Worm (Caenorhabditis elegans) whole organism, late embryonic: ENCODE results near the gene F17A9.4.

Source experiments
- F13H6.1 ChIP-seq: sonication (generic microtip); optimal IDR thresholded peaks from 2 replicates; lab custom pipeline; 2016; ENCODE audit warnings: missing genetic modification characterization, missing compliant biosample characterization
- K02D7.2 ChIP-seq: sonication (generic microtip); optimal IDR thresholded peaks from 2 replicates; lab custom pipeline; 2017; ENCODE audit warnings: mild to moderate bottlenecking, missing genetic modification characterization, missing compliant biosample characterization
- T23F11.4 ChIP-seq: fragments of 200-800 bp; sonication (Bioruptor generic); optimal IDR thresholded peaks from 2 replicates; lab custom pipeline; 2018; ENCODE audit warnings: mild to moderate bottlenecking, missing genetic modification characterization, missing compliant biosample characterization
- ama-1 ChIP-seq: fragments of 150-350 bp; optimal IDR thresholded peaks from 2 replicates; lab custom pipeline; 2014
- ceh-18 ChIP-seq: sonication (generic microtip); optimal IDR thresholded peaks from 2 replicates; lab custom pipeline; 2016; ENCODE audit warnings: missing genetic modification characterization, missing compliant biosample characterization
- ceh-2 ChIP-seq: sonication (generic microtip); optimal IDR thresholded peaks from 2 replicates; lab custom pipeline; 2016; ENCODE audit warnings: missing genotype, missing genetic modification characterization, missing compliant biosample characterization
- ceh-24 ChIP-seq: sonication (generic microtip); optimal IDR thresholded peaks from 2 replicates; lab custom pipeline; 2016; ENCODE audit warnings: mild to moderate bottlenecking, missing genetic modification characterization, missing compliant biosample characterization
- ceh-31 ChIP-seq: sonication (generic microtip); optimal IDR thresholded peaks from 2 replicates; lab custom pipeline; 2016; ENCODE audit warnings: missing genetic modification characterization, missing compliant biosample characterization
- ceh-34 ChIP-seq: sonication (generic microtip); optimal IDR thresholded peaks from 2 replicates; lab custom pipeline; 2016; ENCODE audit warnings: mild to moderate bottlenecking, missing genetic modification characterization, missing compliant biosample characterization
- ceh-45 ChIP-seq: fragments of 200-800 bp; sonication (Bioruptor generic); IDR thresholded peaks from 2 replicates; pipeline ENCODE4 v1.3.6; 2022; ENCODE audit warnings: missing genetic modification reagents, missing genetic modification characterization, missing compliant biosample characterization
- ceh-48 ChIP-seq: sonication (generic microtip); optimal IDR thresholded peaks from 2 replicates; lab custom pipeline; 2016; ENCODE audit warnings: missing genetic modification characterization, inconsistent platforms, missing compliant biosample characterization
- ceh-6 ChIP-seq: fragments of 200-800 bp; sonication (Bioruptor generic); optimal IDR thresholded peaks from 2 replicates; lab custom pipeline; 2018; ENCODE audit warnings: mild to moderate bottlenecking, missing genetic modification characterization, missing compliant biosample characterization
- dmd-4 ChIP-seq: sonication (generic microtip); optimal IDR thresholded peaks from 2 replicates; lab custom pipeline; 2016; ENCODE audit warnings: borderline replicate concordance, missing genetic modification characterization, missing compliant biosample characterization
- elt-4 ChIP-seq: sonication (generic microtip); optimal IDR thresholded peaks from 2 replicates; lab custom pipeline; 2016; ENCODE audit warnings: missing genetic modification characterization, missing compliant biosample characterization
- ets-4 ChIP-seq: sonication (generic microtip); optimal IDR thresholded peaks from 2 replicates; lab custom pipeline; 2016; ENCODE audit warnings: missing genetic modification characterization, missing compliant biosample characterization
- eyg-1 ChIP-seq: sonication (generic microtip); optimal IDR thresholded peaks from 2 replicates; lab custom pipeline; 2016; ENCODE audit warnings: missing genotype, missing genetic modification characterization, missing compliant biosample characterization
- fax-1 ChIP-seq: sonication (generic microtip); optimal IDR thresholded peaks from 2 replicates; lab custom pipeline; 2016; ENCODE audit warnings: missing genotype, missing genetic modification characterization, missing compliant biosample characterization
- gmeb-2 ChIP-seq: sonication (generic microtip); optimal IDR thresholded peaks from 2 replicates; lab custom pipeline; 2016; ENCODE audit warnings: missing genetic modification characterization, inconsistent platforms, missing compliant biosample characterization
- hlh-15 ChIP-seq: sonication (generic microtip); optimal IDR thresholded peaks from 2 replicates; lab custom pipeline; 2016; ENCODE audit warnings: missing genetic modification characterization, missing compliant biosample characterization
- hlh-30 ChIP-seq: sonication (generic microtip); optimal IDR thresholded peaks from 2 replicates; lab custom pipeline; 2017; ENCODE audit warnings: antibody characterized with exemption, missing genetic modification characterization, missing compliant biosample characterization; ENCODE audit not compliant: insufficient read depth
- hlh-8 ChIP-seq: sonication (generic microtip); optimal IDR thresholded peaks from 2 replicates; lab custom pipeline; 2016; ENCODE audit warnings: missing genotype, missing genetic modification characterization, missing compliant biosample characterization
- lim-6 ChIP-seq: sonication (generic microtip); optimal IDR thresholded peaks from 2 replicates; lab custom pipeline; 2016; ENCODE audit warnings: missing genetic modification characterization, missing compliant biosample characterization
- lin-11 ChIP-seq: fragments of 200-800 bp; sonication (Bioruptor generic); optimal IDR thresholded peaks from 2 replicates; lab custom pipeline; 2018; ENCODE audit warnings: mild to moderate bottlenecking, missing genetic modification characterization, missing compliant biosample characterization
- madf-2 ChIP-seq: sonication (generic microtip); optimal IDR thresholded peaks from 2 replicates; lab custom pipeline; 2017; ENCODE audit warnings: missing genetic modification characterization, missing compliant biosample characterization
- mec-3 ChIP-seq: sonication (generic microtip); optimal IDR thresholded peaks from 2 replicates; lab custom pipeline; 2016; ENCODE audit warnings: borderline replicate concordance, missing genetic modification characterization, missing compliant biosample characterization
- nfya-1 ChIP-seq: sonication (generic microtip); optimal IDR thresholded peaks from 2 replicates; lab custom pipeline; 2017; ENCODE audit warnings: missing genetic modification characterization, mild to moderate bottlenecking, missing compliant biosample characterization, antibody characterized with exemption, moderate library complexity
- nhr-11 ChIP-seq: fragments of 150-350 bp; optimal IDR thresholded peaks from 2 replicates; lab custom pipeline; 2014; ENCODE audit warnings: missing biosample characterization, missing genetic modification characterization
- nhr-232 ChIP-seq: sonication (generic microtip); optimal IDR thresholded peaks from 2 replicates; lab custom pipeline; 2016; ENCODE audit warnings: missing genetic modification characterization, missing compliant biosample characterization
- npax-4 ChIP-seq: sonication (generic microtip); optimal IDR thresholded peaks from 2 replicates; lab custom pipeline; 2016; ENCODE audit warnings: missing genetic modification characterization, missing compliant biosample characterization
- odd-2 ChIP-seq: sonication (generic microtip); optimal IDR thresholded peaks from 2 replicates; lab custom pipeline; 2017; ENCODE audit warnings: antibody characterized with exemption, mild to moderate bottlenecking, missing genetic modification characterization, missing compliant biosample characterization
- pat-9 ChIP-seq: fragments of 200-800 bp; sonication (Bioruptor generic); optimal IDR thresholded peaks from 2 replicates; lab custom pipeline; 2018; ENCODE audit warnings: mild to moderate bottlenecking, missing genetic modification characterization, moderate library complexity, missing compliant biosample characterization
- pax-1 ChIP-seq: fragments of 150-350 bp; optimal IDR thresholded peaks from 2 replicates; lab custom pipeline; 2014; ENCODE audit warnings: missing biosample characterization, missing genetic modification characterization
- pha-2 ChIP-seq: sonication (generic microtip); optimal IDR thresholded peaks from 2 replicates; lab custom pipeline; 2017; ENCODE audit warnings: mild to moderate bottlenecking, missing genetic modification characterization, missing compliant biosample characterization
- pros-1 ChIP-seq: fragments of 150-350 bp; optimal IDR thresholded peaks from 2 replicates; lab custom pipeline; 2014; ENCODE audit warnings: missing biosample characterization, missing genetic modification reagents, missing genetic modification characterization
- ref-2 ChIP-seq: sonication (generic microtip); optimal IDR thresholded peaks from 2 replicates; lab custom pipeline; 2016; ENCODE audit warnings: missing genetic modification characterization, missing compliant biosample characterization
- sdc-2 ChIP-seq: sonication (generic microtip); optimal IDR thresholded peaks from 2 replicates; lab custom pipeline; 2016; ENCODE audit warnings: missing genotype, missing genetic modification characterization, missing compliant biosample characterization
- sox-2 ChIP-seq: fragments of 200-800 bp; sonication (Bioruptor generic); IDR thresholded peaks from 2 replicates; pipeline ENCODE4 v1.3.6; 2022; ENCODE audit warnings: missing genetic modification reagents, missing genetic modification characterization, missing compliant biosample characterization
- sox-4 ChIP-seq: sonication (generic microtip); optimal IDR thresholded peaks from 2 replicates; lab custom pipeline; 2017; ENCODE audit warnings: mild to moderate bottlenecking, missing genetic modification characterization, inconsistent platforms, missing compliant biosample characterization
- tbx-2 ChIP-seq: sonication (generic microtip); optimal IDR thresholded peaks from 2 replicates; lab custom pipeline; 2016; ENCODE audit warnings: missing genetic modification characterization, missing compliant biosample characterization
- unc-3 ChIP-seq, 2 experiments: fragments of 200-800 bp in 1 of 2; sonication (Bioruptor generic) in 1 of 2; sonication (generic microtip) in 1 of 2; conservative IDR thresholded peaks in 1 of 2; optimal IDR thresholded peaks in 1 of 2; 2 replicates each; pipeline versions ENCODE4 v1.3.6 to Lab custom; 2016 to 2022; ENCODE audit warnings: missing compliant biosample characterization in 2 of 2, missing genetic modification characterization in 2 of 2, missing genetic modification reagents in 1 of 2
- unc-42 ChIP-seq: sonication (generic microtip); optimal IDR thresholded peaks from 2 replicates; lab custom pipeline; 2016; ENCODE audit warnings: missing genotype, missing genetic modification characterization, missing compliant biosample characterization
- unc-55 ChIP-seq: sonication (generic microtip); optimal IDR thresholded peaks from 2 replicates; lab custom pipeline; 2017; ENCODE audit warnings: missing biosample characterization, missing genetic modification reagents, missing genetic modification characterization
- unc-86 ChIP-seq: sonication (generic microtip); optimal IDR thresholded peaks from 2 replicates; lab custom pipeline; 2016; ENCODE audit warnings: missing genetic modification characterization, missing compliant biosample characterization
- zip-5 ChIP-seq: sonication (generic microtip); optimal IDR thresholded peaks from 2 replicates; lab custom pipeline; 2016; ENCODE audit warnings: missing genetic modification characterization, missing compliant biosample characterization
- ztf-16 ChIP-seq: sonication (generic microtip); optimal IDR thresholded peaks from 2 replicates; lab custom pipeline; 2017; ENCODE audit warnings: missing genetic modification characterization, missing compliant biosample characterization

The F17A9.4 gene

DNA sequence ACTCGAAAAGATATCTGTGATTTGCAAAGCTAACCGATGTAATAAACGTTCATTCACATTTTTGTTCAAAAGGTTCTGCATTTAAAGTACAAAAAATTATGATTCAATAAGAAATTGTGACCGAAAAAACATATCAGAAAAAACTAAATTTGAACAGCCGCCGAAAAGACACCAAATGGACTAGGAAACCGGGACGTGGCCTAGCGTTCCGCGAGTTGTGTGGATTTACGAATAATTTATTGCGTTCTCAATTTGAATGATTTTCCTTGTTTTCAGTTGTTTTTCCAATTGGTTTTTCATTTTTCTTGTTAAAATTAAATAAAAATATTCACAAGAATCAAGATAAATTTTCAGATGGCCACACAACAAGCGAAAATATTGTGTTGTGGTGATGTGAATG, 3.0 kb downstream of the F17A9.4 start, which contains the start of gene cwf-19L1 (continued):
- TF ChIP-seq ceh-6 (GFP tag; lab: Kevin White, UChicago), result no peak
- TF ChIP-seq madf-2, result no peak
- peak; percentile 31 for TF ChIP-seq unc-42 (tag; lab: Kevin White, UChicago)
- no peak for TF ChIP-seq unc-86
- no peak for TF ChIP-seq hlh-30 (tag; lab: Kevin White, UChicago)
- TF ChIP-seq ztf-16, result no peak
- no peak for TF ChIP-seq gmeb-2 (tag; lab: Kevin White, UChicago)
- no peak for TF ChIP-seq unc-3 (GFP tag; conservative IDR thresholded peaks at IDR 0.05; lab: Robert Waterston, UW)
- TF ChIP-seq unc-3 (tag; optimal IDR thresholded peaks at IDR 0.05; lab: Kevin White, UChicago), result no peak
- TF ChIP-seq odd-2 (tag; lab: Kevin White, UChicago), result no peak
- TF ChIP-seq hlh-15 (tag; lab: Kevin White, UChicago), result no peak
- TF ChIP-seq eyg-1 (tag; lab: Kevin White, UChicago), result no peak
- no peak for TF ChIP-seq nhr-232 (tag; lab: Kevin White, UChicago)
- no peak for TF ChIP-seq nhr-11 (tag; lab: Kevin White, UChicago)
- no peak for TF ChIP-seq fax-1 (tag; lab: Kevin White, UChicago)
- no peak for TF ChIP-seq lim-6
- peak; percentile 42 for TF ChIP-seq nfya-1 (tag; lab: Kevin White, UChicago)
- no peak for TF ChIP-seq unc-55
- no peak for TF ChIP-seq elt-4 (tag; lab: Kevin White, UChicago)
- TF ChIP-seq lin-11 (tag; lab: Kevin White, UChicago), result no peak
- no peak for TF ChIP-seq ceh-24 (tag; lab: Kevin White, UChicago)
- peak; percentile 87 for TF ChIP-seq ceh-31 (tag; lab: Kevin White, UChicago)
- no peak for TF ChIP-seq mec-3 (tag; lab: Kevin White, UChicago)
- no peak for TF ChIP-seq dmd-4
- no peak for TF ChIP-seq sox-2 (GFP tag; lab: Robert Waterston, UW)
- TF ChIP-seq K02D7.2 (tag; lab: Kevin White, UChicago), result no peak
- TF ChIP-seq npax-4, result no peak
- no peak for TF ChIP-seq F13H6.1 (tag; lab: Kevin White, UChicago)
- TF ChIP-seq sox-4, result no peak
- TF ChIP-seq T23F11.4 (GFP tag; lab: Kevin White, UChicago), result no peak
- TF ChIP-seq pros-1 (tag; lab: Kevin White, UChicago), result no peak
- TF ChIP-seq ceh-45, result no peak

DNA sequence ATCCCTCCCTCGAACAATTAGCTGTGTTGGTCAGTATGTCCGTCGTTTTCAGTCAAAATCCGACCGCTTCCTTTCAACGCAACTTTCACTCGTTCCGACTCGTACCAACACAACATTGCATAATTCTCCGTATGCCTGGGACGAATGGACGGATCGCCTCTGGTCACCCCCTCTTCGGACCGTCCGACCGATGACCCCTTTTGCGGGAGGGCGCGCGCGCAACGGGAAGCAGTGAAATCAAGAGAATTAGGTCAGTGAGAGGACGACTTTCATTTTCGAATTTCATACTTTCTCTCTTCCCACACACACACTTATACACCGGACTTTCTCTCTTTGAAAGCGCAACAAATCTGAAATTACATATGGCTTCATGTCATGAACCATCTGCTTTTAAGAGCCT, 5.1 kb downstream of the F17A9.4 start, which contains the start of gene atf-8:
Gene atf-8 (plus strand): TSS at position 234 of the 400 bp plus-strand sequence.
- TF ChIP-seq sox-2 (GFP tag; lab: Robert Waterston, UW), result no peak
- peak; percentile 3 for TF ChIP-seq tbx-2 (tag; lab: Kevin White, UChicago)
- TF ChIP-seq ceh-48, result no peak
- no peak for TF ChIP-seq ceh-34 (tag; lab: Kevin White, UChicago)
- TF ChIP-seq ets-4 (tag; lab: Kevin White, UChicago), result no peak
- no peak for TF ChIP-seq ama-1 (lab: Kevin White, UChicago)
- TF ChIP-seq mec-3 (tag; lab: Kevin White, UChicago), result no peak
- TF ChIP-seq hlh-8, result no peak
- peak; percentile 74 for TF ChIP-seq ref-2 (tag; lab: Kevin White, UChicago)
- TF ChIP-seq pat-9, result no peak
- TF ChIP-seq T23F11.4 (GFP tag; lab: Kevin White, UChicago), result peak; percentile 42
- no peak for TF ChIP-seq pha-2 (tag; lab: Kevin White, UChicago)
- no peak for TF ChIP-seq ceh-18
- no peak for TF ChIP-seq sdc-2
- TF ChIP-seq nfya-1 (tag; lab: Kevin White, UChicago), result peak; percentile 32
- TF ChIP-seq ceh-2 (tag; lab: Kevin White, UChicago), result no peak
- no peak for TF ChIP-seq zip-5
- no peak for TF ChIP-seq pax-1 (tag; lab: Kevin White, UChicago)
- TF ChIP-seq ceh-31 (tag; lab: Kevin White, UChicago), result peak; percentile 14
- no peak for TF ChIP-seq unc-55
